Worm (Caenorhabditis elegans) whole organism, young adult: ENCODE measurements around the gene F58B4.5.
A peak's percentile ranks its signal among the peaks of the same experiment; 100 is the strongest.

Experiments
- B0336.3 ChIP-seq: fragments of 200-800 bp; sonication (Bioruptor generic); IDR thresholded peaks from 2 replicates; pipeline ENCODE4 v1.3.6; 2022; ENCODE audit warnings: missing genetic modification characterization, missing compliant biosample characterization
- F22D6.2 ChIP-seq: sonication (generic microtip); optimal IDR thresholded peaks from 2 replicates; lab custom pipeline; 2016; ENCODE audit warnings: mild to moderate bottlenecking, missing genetic modification characterization, missing compliant biosample characterization
- F23B12.7 ChIP-seq: sonication (generic microtip); optimal IDR thresholded peaks from 2 replicates; lab custom pipeline; 2017; ENCODE audit warnings: missing genetic modification characterization, mild to moderate bottlenecking, missing compliant biosample characterization, antibody characterized with exemption, moderate library complexity; ENCODE audit not compliant: insufficient read depth
- F33H1.4 ChIP-seq: fragments of 200-800 bp; sonication (Bioruptor generic); IDR thresholded peaks from 2 replicates; pipeline ENCODE4 v1.3.6; 2022; ENCODE audit warnings: missing genetic modification reagents, missing genetic modification characterization, missing compliant biosample characterization
- F39B2.1 ChIP-seq: fragments of 200-800 bp; sonication (Bioruptor generic); IDR thresholded peaks from 2 replicates; pipeline ENCODE4 v1.3.6; 2022; ENCODE audit warnings: missing genetic modification reagents, missing genetic modification characterization, missing compliant biosample characterization
- F57C9.4 ChIP-seq: sonication (generic microtip); optimal IDR thresholded peaks from 2 replicates; lab custom pipeline; 2017; ENCODE audit warnings: mild to moderate bottlenecking, missing genetic modification characterization, missing compliant biosample characterization
- K12H6.12 ChIP-seq: fragments of 200-800 bp; sonication (Bioruptor generic); optimal IDR thresholded peaks from 2 replicates; lab custom pipeline; 2018; ENCODE audit warnings: mild to moderate bottlenecking, missing genetic modification characterization, missing compliant biosample characterization
- Y53G8AR.9 ChIP-seq: fragments of 200-800 bp; sonication (Bioruptor generic); conservative IDR thresholded peaks from 2 replicates; pipeline ENCODE4 v1.3.6; 2022; ENCODE audit warnings: missing genetic modification reagents, missing genetic modification characterization, missing compliant biosample characterization
- Y95B8A.8 ChIP-seq: fragments of 200-800 bp; sonication (Bioruptor generic); IDR thresholded peaks from 2 replicates; pipeline ENCODE4 v1.3.6; 2022; ENCODE audit warnings: missing genetic modification reagents, missing genetic modification characterization, missing compliant biosample characterization
- ama-1 ChIP-seq, 3 experiments: fragments of 150-350 bp in 1 of 3; sonication (generic microtip) in 2 of 3; optimal IDR thresholded peaks; 2 replicates each; lab custom pipeline; 2014 to 2018; ENCODE audit warnings: missing biosample characterization in 2 of 3, missing genetic modification characterization in 2 of 3, missing genetic modification reagents in 2 of 3
- athp-1 ChIP-seq: sonication (generic microtip); optimal IDR thresholded peaks from 2 replicates; lab custom pipeline; 2017; ENCODE audit warnings: mild to moderate bottlenecking, missing genetic modification characterization, missing compliant biosample characterization
- cebp-1 ChIP-seq, 2 experiments: fragments of 200-800 bp in 1 of 2; sonication (Bioruptor generic) in 1 of 2; sonication (generic microtip) in 1 of 2; IDR thresholded peaks in 1 of 2; optimal IDR thresholded peaks in 1 of 2; 2 replicates each; pipeline versions ENCODE4 v1.3.6 to Lab custom; 2017 to 2022; ENCODE audit warnings: missing compliant biosample characterization in 2 of 2, missing genetic modification characterization in 2 of 2, mild to moderate bottlenecking in 1 of 2, missing genetic modification reagents in 1 of 2, moderate library complexity in 1 of 2
- ceh-40 ChIP-seq: fragments of 200-800 bp; sonication (Bioruptor generic); IDR thresholded peaks from 2 replicates; pipeline ENCODE4 v1.3.6; 2022; ENCODE audit warnings: missing genetic modification characterization, missing compliant biosample characterization
- chd-7 ChIP-seq: sonication (generic microtip); optimal IDR thresholded peaks from 2 replicates; lab custom pipeline; 2016; ENCODE audit warnings: mild to moderate bottlenecking, missing genetic modification characterization, moderate library complexity, missing compliant biosample characterization
- efl-1 ChIP-seq: fragments of 150-350 bp; optimal IDR thresholded peaks from 2 replicates; lab custom pipeline; 2014; ENCODE audit warnings: missing biosample characterization, missing genetic modification reagents, missing genetic modification characterization
- egrh-3 ChIP-seq: fragments of 200-800 bp; sonication (Bioruptor generic); IDR thresholded peaks from 2 replicates; pipeline ENCODE4 v1.3.6; 2022; ENCODE audit warnings: missing genetic modification reagents, missing genetic modification characterization, missing compliant biosample characterization
- ekl-4 ChIP-seq: fragments of 200-800 bp; sonication (Bioruptor generic); IDR thresholded peaks from 2 replicates; pipeline ENCODE4 v1.3.6; 2022; ENCODE audit warnings: missing genetic modification reagents, missing genetic modification characterization, missing compliant biosample characterization
- ets-4 ChIP-seq: fragments of 200-800 bp; sonication (Bioruptor generic); optimal IDR thresholded peaks from 2 replicates; lab custom pipeline; 2018; ENCODE audit warnings: mild to moderate bottlenecking, missing genetic modification characterization, missing compliant biosample characterization
- fkh-3 ChIP-seq: sonication (generic microtip); optimal IDR thresholded peaks from 2 replicates; lab custom pipeline; 2016; ENCODE audit warnings: mild to moderate bottlenecking, missing genetic modification characterization, missing compliant biosample characterization
- hlh-26 ChIP-seq: fragments of 200-800 bp; sonication (Bioruptor generic); conservative IDR thresholded peaks from 2 replicates; pipeline ENCODE4 v1.3.6; 2022; ENCODE audit warnings: missing genetic modification reagents, missing genetic modification characterization, missing compliant biosample characterization
- hmg-1.2 ChIP-seq: fragments of 200-800 bp; sonication (Bioruptor generic); IDR thresholded peaks from 2 replicates; pipeline ENCODE4 v1.3.6; 2022; ENCODE audit warnings: missing genetic modification reagents, missing genetic modification characterization, missing compliant biosample characterization
- hmg-20 ChIP-seq: fragments of 200-800 bp; sonication (Bioruptor generic); IDR thresholded peaks from 2 replicates; pipeline ENCODE4 v1.3.6; 2022; ENCODE audit warnings: missing genetic modification reagents, missing genetic modification characterization, missing compliant biosample characterization
- hsf-1 ChIP-seq: fragments of 200-800 bp; sonication (Bioruptor generic); IDR thresholded peaks from 2 replicates; pipeline ENCODE4 v1.3.6; 2022; ENCODE audit warnings: missing genetic modification reagents, missing genetic modification characterization, missing compliant biosample characterization
- let-607 ChIP-seq, 2 experiments: fragments of 200-800 bp in 1 of 2; sonication (Bioruptor generic) in 1 of 2; sonication (generic microtip) in 1 of 2; optimal IDR thresholded peaks; 2 replicates each; lab custom pipeline; 2016 to 2018; ENCODE audit warnings: mild to moderate bottlenecking in 2 of 2, missing compliant biosample characterization in 2 of 2, missing genetic modification characterization in 2 of 2, moderate library complexity in 2 of 2, missing genotype in 1 of 2
- lin-35 ChIP-seq, 3 experiments: fragments of 150-350 bp in 2 of 3; sonication (generic microtip) in 1 of 3; optimal IDR thresholded peaks; 2 replicates each; lab custom pipeline; 2014 to 2018; ENCODE audit warnings: missing biosample characterization in 3 of 3, missing genetic modification characterization in 3 of 3, missing genetic modification reagents in 3 of 3
- lin-54 ChIP-seq: fragments of 200-800 bp; sonication (Bioruptor generic); optimal IDR thresholded peaks from 2 replicates; lab custom pipeline; 2018; ENCODE audit warnings: mild to moderate bottlenecking, missing genetic modification characterization, missing compliant biosample characterization
- mcd-1 ChIP-seq: fragments of 200-800 bp; sonication (Bioruptor generic); IDR thresholded peaks from 2 replicates; pipeline ENCODE4 v1.3.6; 2022; ENCODE audit warnings: missing genetic modification reagents, missing genetic modification characterization, missing compliant biosample characterization
- nhr-80 ChIP-seq: sonication (generic microtip); optimal IDR thresholded peaks from 2 replicates; lab custom pipeline; 2016; ENCODE audit warnings: missing genetic modification characterization, missing compliant biosample characterization
- rec-8 ChIP-seq, 2 experiments: sonication (generic microtip); optimal IDR thresholded peaks; 2 replicates each; lab custom pipeline; 2016; ENCODE audit warnings: mild to moderate bottlenecking in 2 of 2, missing genetic modification characterization in 2 of 2, missing genetic modification reagents in 2 of 2, missing genotype in 2 of 2, missing biosample characterization in 1 of 2, missing compliant biosample characterization in 1 of 2, moderate library complexity in 1 of 2
- repo-1 ChIP-seq: sonication (generic microtip); optimal IDR thresholded peaks from 2 replicates; lab custom pipeline; 2017; ENCODE audit warnings: mild to moderate bottlenecking, missing genetic modification characterization, missing compliant biosample characterization
- snpc-4 ChIP-seq, 5 experiments: fragments of 150-350 bp in 1 of 5; sonication (generic microtip) in 4 of 5; optimal IDR thresholded peaks; 2 replicates each; lab custom pipeline; 2014 to 2018; ENCODE audit warnings: missing genetic modification characterization in 5 of 5, missing biosample characterization in 3 of 5, antibody characterized with exemption in 2 of 5, mild to moderate bottlenecking in 2 of 5, missing compliant biosample characterization in 2 of 5, missing genotype in 2 of 5, moderate library complexity in 2 of 5, missing genetic modification reagents in 1 of 5
- unc-130 ChIP-seq: sonication (generic microtip); optimal IDR thresholded peaks from 2 replicates; lab custom pipeline; 2016; ENCODE audit warnings: missing genetic modification reagents, missing genetic modification characterization, missing compliant biosample characterization
- zfh-2 ChIP-seq: fragments of 200-800 bp; sonication (Bioruptor generic); conservative IDR thresholded peaks from 2 replicates; pipeline ENCODE4 v1.3.6; 2022; ENCODE audit warnings: missing genetic modification reagents, missing genetic modification characterization, missing compliant biosample characterization
- ztf-18 ChIP-seq: sonication (generic microtip); optimal IDR thresholded peaks from 2 replicates; lab custom pipeline; 2016; ENCODE audit warnings: missing genotype, mild to moderate bottlenecking, missing genetic modification characterization, missing compliant biosample characterization
- ztf-3 ChIP-seq: fragments of 200-800 bp; sonication (Bioruptor generic); optimal IDR thresholded peaks from 2 replicates; lab custom pipeline; 2018; ENCODE audit warnings: mild to moderate bottlenecking, missing genetic modification characterization, missing compliant biosample characterization
- ztf-6 ChIP-seq: fragments of 200-800 bp; sonication (Bioruptor generic); IDR thresholded peaks from 2 replicates; pipeline ENCODE4 v1.3.6; 2022; ENCODE audit warnings: missing genetic modification reagents, missing genetic modification characterization, missing compliant biosample characterization

The F58B4.5 gene

ce11 chrV:10954334-10954733 is 21.8 kb downstream of the F58B4.5 start, which contains the start of gene clec-221:
clec-221 (minus strand) TSS chrV:10954434.
- TF ChIP-seq lin-35 (GFP tag; optimal IDR thresholded peaks at IDR 0.05; lab: Kevin White, UChicago) (peak in 1 of 3 experiments; percentile 22), F23B12.7 (tag; lab: Kevin White, UChicago) (no peak)
- TF ChIP-seq, all 124 proteins: peak for 1

ce11 chrV:10954832-10955231 is 22.3 kb downstream of the F58B4.5 start, which contains the start of gene F17C11.6:
F17C11.6 (plus strand) TSS chrV:10955121.
- TF ChIP-seq nhr-80 (tag; lab: Kevin White, UChicago) = peak; percentile 14
- TF ChIP-seq Y95B8A.8 (GFP tag; lab: Robert Waterston, UW) = no peak

- peak; percentile 29 for TF ChIP-seq nhr-80 (tag; lab: Kevin White, UChicago)
- TF ChIP-seq hlh-26 (GFP tag; lab: Robert Waterston, UW) = no peak
- TF ChIP-seq hsf-1 (GFP tag; lab: Robert Waterston, UW) = no peak
Measured at ce11 chrV:10955681-10956476, 23.4 kb downstream of the F58B4.5 start, which contains the start of gene F17C11.13. F17C11.13 (plus strand) TSS chrV:10955923.

DNA sequence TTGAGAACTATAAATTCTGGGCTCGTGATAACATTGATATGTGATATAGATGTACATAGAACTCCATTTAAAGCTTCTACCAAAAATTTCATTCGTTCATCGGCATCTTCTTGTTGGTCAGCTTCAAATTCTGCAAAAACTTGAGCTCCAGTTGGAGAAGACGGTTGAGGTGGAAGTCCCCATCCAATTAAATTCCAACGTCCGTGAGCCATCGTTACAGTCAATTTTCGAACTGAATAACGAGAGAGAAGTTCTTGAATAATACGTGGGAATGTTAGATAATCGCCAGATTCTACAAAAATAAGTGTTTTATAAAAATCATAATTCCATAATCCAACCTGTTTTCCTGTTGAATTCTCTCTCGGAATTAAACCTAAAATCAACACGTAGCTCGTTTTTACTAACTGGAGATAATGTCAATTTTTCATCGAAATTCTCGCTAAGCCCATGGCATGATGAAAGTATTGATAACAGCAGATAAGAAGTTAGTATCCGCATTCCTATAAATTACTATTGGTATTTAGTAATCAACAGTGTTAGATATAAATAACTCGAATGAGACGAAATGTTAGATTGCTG is 25.9 kb downstream of the F58B4.5 start, which contains the start of gene pigt-1:
Gene pigt-1, minus strand, starts transcription at position 500 of the 579 bp plus-strand sequence.
- TF ChIP-seq ets-4 (peak; percentile 11), rec-8 (tag; optimal IDR thresholded peaks at IDR 0.05; lab: Kevin White, UChicago) (no peak), F22D6.2 (tag; lab: Kevin White, UChicago) (no peak), snpc-4 (GFP tag; optimal IDR thresholded peaks at IDR 0.05; lab: Kevin White, UChicago) (no peak), snpc-4 (tag; optimal IDR thresholded peaks at IDR 0.05; lab: Kevin White, UChicago) (peak in 1 of 4 experiments; percentile 9), ztf-6 (no peak), ekl-4 (GFP tag; lab: Robert Waterston, UW) (0 out of 2 replicates have a peak, but pooled peaks have one; percentile 42), ama-1 (optimal IDR thresholded peaks at IDR 0.05; lab: Kevin White, UChicago) (peak; percentile 60), ama-1 (GFP tag; optimal IDR thresholded peaks at IDR 0.05; lab: Kevin White, UChicago) (no peak), fkh-3 (tag; lab: Kevin White, UChicago) (peak; percentile 25), let-607 (tag; optimal IDR thresholded peaks at IDR 0.05; lab: Kevin White, UChicago) (peak in 1 of 2 experiments; percentile 0), cebp-1 (GFP tag; IDR thresholded peaks at IDR 0.05; lab: Robert Waterston, UW) (no peak), cebp-1 (tag; optimal IDR thresholded peaks at IDR 0.05; lab: Kevin White, UChicago) (peak; percentile 30), chd-7 (tag; lab: Kevin White, UChicago) (peak; percentile 23), F57C9.4 (no peak), K12H6.12 (tag; lab: Kevin White, UChicago) (no peak), Y95B8A.8 (GFP tag; lab: Robert Waterston, UW) (no peak), lin-54 (GFP tag; lab: Kevin White, UChicago) (peak; percentile 29), athp-1 (tag; lab: Kevin White, UChicago) (peak; percentile 9), mcd-1 (peak; percentile 28; the same call in 1 of the 2 replicates), F33H1.4 (GFP tag; lab: Robert Waterston, UW) (no peak), B0336.3 (GFP tag; lab: Robert Waterston, UW) (peak; percentile 66; the same call in 1 of the 2 replicates), ztf-18 (no peak), efl-1 (GFP tag; lab: Kevin White, UChicago) (no peak), unc-130 (GFP tag; lab: Kevin White, UChicago) (peak; percentile 15), F39B2.1 (GFP tag; lab: Robert Waterston, UW) (no peak), hmg-20 (GFP tag; lab: Robert Waterston, UW) (no peak), repo-1 (tag; lab: Kevin White, UChicago) (peak; percentile 60), hmg-1.2 (GFP tag; lab: Robert Waterston, UW) (0 out of 2 replicates have a peak, but pooled peaks have one; percentile 10), ceh-40 (GFP tag; lab: Robert Waterston, UW) (no peak), ztf-3 (GFP tag; lab: Kevin White, UChicago) (no peak), zfh-2 (GFP tag; lab: Robert Waterston, UW) (no peak), hsf-1 (GFP tag; lab: Robert Waterston, UW) (0 out of 2 replicates have a peak, but pooled peaks have one; percentile 14), egrh-3 (GFP tag; lab: Robert Waterston, UW) (no peak), Y53G8AR.9 (GFP tag; lab: Robert Waterston, UW) (no peak)
